Worm (Caenorhabditis elegans): ENCODE data around the gene gdi-1.

DNA sequence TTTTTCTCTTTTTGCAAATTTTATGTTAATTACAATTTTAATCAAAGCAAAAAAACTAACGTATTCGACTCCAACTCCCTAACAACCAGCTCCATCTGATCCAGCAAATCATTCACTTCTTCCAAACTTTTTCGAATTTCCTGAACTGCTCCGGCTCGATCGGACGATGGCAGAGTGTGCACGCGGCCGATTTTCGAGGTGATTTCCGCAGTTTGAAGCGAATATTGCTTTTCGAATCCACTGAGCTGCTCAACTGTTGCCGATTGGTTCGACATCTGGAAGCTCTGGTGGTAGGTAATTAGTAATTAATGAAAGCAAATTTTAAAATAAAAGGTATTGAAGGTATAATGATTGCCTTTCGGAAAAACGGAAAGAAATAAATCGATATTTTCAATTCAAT is 26.3 kb downstream of the gdi-1 start, which contains the start of gene vti-1:
- TF ChIP-seq K12H6.12 (tag; optimal IDR thresholded peaks at IDR 0.05): no peak
- no peak for TF ChIP-seq hmg-20 (GFP tag; IDR thresholded peaks at IDR 0.05)

Measured in whole organism, young adult.